Fruit fly (Drosophila melanogaster): Measurements from ENCODE around the gene CG8630.

The CG8630 gene

dm6 chr3R:13305318-13305899, 25.9 kb downstream of the CG8630 start:
- no peak for TF ChIP-seq pan (optimal IDR thresholded peaks at IDR 0.05)
- TF ChIP-seq EcR (GFP tag; optimal IDR thresholded peaks at IDR 0.05), result no peak
- no peak for TF ChIP-seq usp (GFP tag; optimal IDR thresholded peaks at IDR 0.05)
- TF ChIP-seq Dll (optimal IDR thresholded peaks at IDR 0.05), result no peak
- no peak for TF ChIP-seq psq (optimal IDR thresholded peaks at IDR 0.05)
- TF ChIP-seq CG8478 (optimal IDR thresholded peaks at IDR 0.05), result no peak

DNA sequence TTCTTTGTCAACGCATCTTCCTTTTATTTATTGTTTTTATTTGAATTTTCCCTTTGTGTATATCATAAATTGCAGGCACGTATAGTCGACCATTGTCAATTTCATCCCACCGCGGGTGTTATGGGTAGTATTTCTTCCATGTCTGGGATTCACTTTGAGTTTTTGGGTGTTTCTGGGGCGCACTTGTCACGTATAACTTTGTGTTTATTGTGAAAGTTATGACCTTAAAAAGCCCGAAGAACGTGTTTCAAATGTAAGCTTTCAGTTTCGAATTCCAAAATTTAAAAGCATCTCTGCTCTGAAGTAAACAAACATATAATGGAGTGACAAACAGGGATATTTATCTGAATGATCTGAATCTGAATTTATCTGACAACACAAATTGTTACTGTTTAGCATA, 27.1 kb downstream of the CG8630 start:
- TF ChIP-seq Dll (optimal IDR thresholded peaks at IDR 0.05) (no peak), usp (GFP tag; optimal IDR thresholded peaks at IDR 0.05) (no peak), CG8478 (optimal IDR thresholded peaks at IDR 0.05) (no peak), psq (optimal IDR thresholded peaks at IDR 0.05) (no peak), EcR (GFP tag; optimal IDR thresholded peaks at IDR 0.05) (no peak), pan (optimal IDR thresholded peaks at IDR 0.05) (no peak)

dm6 chr3R:13309133-13309711, 29.7 kb downstream of the CG8630 start:
- TF ChIP-seq Dll (optimal IDR thresholded peaks at IDR 0.05) (no peak), EcR (GFP tag; optimal IDR thresholded peaks at IDR 0.05) (no peak)

dm6 chr3R:13313088-13313487, 33.6 kb downstream of the CG8630 start, which contains the start of gene CG44142:
CG44142 (minus strand) TSS chr3R:13313188.
- TF ChIP-seq usp (GFP tag; optimal IDR thresholded peaks at IDR 0.05), result no peak
- TF ChIP-seq pan (optimal IDR thresholded peaks at IDR 0.05), result no peak
- no peak for TF ChIP-seq Dll (optimal IDR thresholded peaks at IDR 0.05)
- TF ChIP-seq CG8478 (optimal IDR thresholded peaks at IDR 0.05), result no peak
- TF ChIP-seq psq (optimal IDR thresholded peaks at IDR 0.05), result no peak
- TF ChIP-seq EcR (GFP tag; optimal IDR thresholded peaks at IDR 0.05), result no peak

DNA sequence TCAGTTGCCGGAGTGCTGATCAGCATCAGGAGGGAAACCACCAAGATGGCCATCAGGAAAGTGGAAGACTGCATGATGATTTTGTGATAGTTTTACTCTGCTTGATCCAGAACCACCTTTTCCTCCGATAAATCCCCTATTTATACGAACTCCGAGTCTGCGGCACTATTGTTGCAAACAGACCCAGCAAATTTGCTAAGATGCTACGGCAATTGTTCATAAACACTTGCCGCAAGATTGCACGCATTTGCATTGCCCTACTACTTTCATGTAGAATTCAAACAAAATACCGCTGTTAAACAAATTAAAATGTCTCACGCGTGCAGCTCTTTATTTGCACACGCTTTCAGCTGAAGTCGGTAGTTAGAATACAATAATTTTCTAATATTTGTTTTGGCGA, 39.6 kb downstream of the CG8630 start, which contains the start of gene CG45080:
Gene CG45080, minus strand, starts transcription at position 101 of the 400 bp plus-strand sequence.
- TF ChIP-seq pan (optimal IDR thresholded peaks at IDR 0.05), result no peak
- no peak for TF ChIP-seq usp (GFP tag; optimal IDR thresholded peaks at IDR 0.05)

- TF ChIP-seq pan (optimal IDR thresholded peaks at IDR 0.05) (no peak), usp (GFP tag; optimal IDR thresholded peaks at IDR 0.05) (no peak), Dll (optimal IDR thresholded peaks at IDR 0.05) (no peak), EcR (GFP tag; optimal IDR thresholded peaks at IDR 0.05) (no peak), psq (optimal IDR thresholded peaks at IDR 0.05) (no peak), CG8478 (optimal IDR thresholded peaks at IDR 0.05) (no peak)
Measured at dm6 chr3R:13319873-13320272, 40.4 kb downstream of the CG8630 start.

DNA sequence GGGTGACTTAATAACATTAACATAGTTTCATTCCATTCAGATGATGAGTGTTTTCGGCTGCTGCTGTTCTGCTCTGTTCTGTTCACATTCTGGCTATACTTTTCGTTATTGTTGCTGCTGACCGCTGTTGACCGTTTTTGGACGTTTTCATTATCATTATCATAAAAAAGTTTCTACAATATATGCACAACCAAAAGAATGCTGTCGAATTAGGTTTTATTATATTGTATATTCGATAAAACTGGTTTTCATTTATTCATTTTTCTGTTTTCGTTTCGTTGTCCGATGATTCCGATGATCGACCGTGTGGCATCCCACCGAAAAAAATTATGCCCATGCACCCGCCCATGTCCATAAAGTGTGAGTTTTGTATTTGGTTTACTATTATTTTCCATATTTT, 53.5 kb downstream of the CG8630 start:
- no peak for TF ChIP-seq usp (GFP tag; optimal IDR thresholded peaks at IDR 0.05)
- no peak for TF ChIP-seq pan (optimal IDR thresholded peaks at IDR 0.05)
- TF ChIP-seq Dll (optimal IDR thresholded peaks at IDR 0.05), result no peak
- no peak for TF ChIP-seq CG8478 (optimal IDR thresholded peaks at IDR 0.05)
- no peak for TF ChIP-seq EcR (GFP tag; optimal IDR thresholded peaks at IDR 0.05)
- no peak for TF ChIP-seq psq (optimal IDR thresholded peaks at IDR 0.05)

DNA sequence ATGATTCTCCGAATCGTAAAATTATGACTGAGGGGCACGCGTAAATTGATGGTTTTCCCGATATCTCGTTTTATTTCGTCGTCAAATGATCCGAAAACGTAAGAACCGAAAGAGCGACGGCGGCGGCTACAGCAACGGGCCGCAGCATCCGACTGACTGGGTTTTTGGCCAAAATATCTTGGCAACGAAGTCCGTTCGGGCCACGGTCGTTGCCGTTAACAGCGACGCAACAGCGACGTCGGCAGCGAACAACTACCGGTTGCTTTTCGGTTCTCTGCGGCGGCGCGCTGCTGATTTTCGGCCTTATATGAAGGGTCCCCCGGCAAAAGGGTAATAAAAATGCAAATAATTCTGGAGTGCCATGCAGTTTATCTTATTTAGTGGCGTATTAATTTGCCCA, 54.5 kb downstream of the CG8630 start, which contains the start of gene PK2-R2:
Gene PK2-R2, minus strand, starts transcription at position 160 of the 400 bp plus-strand sequence.
- no peak for TF ChIP-seq Dll (optimal IDR thresholded peaks at IDR 0.05)
- TF ChIP-seq usp (GFP tag; optimal IDR thresholded peaks at IDR 0.05), result no peak
- no peak for TF ChIP-seq psq (optimal IDR thresholded peaks at IDR 0.05)
- no peak for TF ChIP-seq CG8478 (optimal IDR thresholded peaks at IDR 0.05)
- TF ChIP-seq EcR (GFP tag; optimal IDR thresholded peaks at IDR 0.05), result no peak
- TF ChIP-seq pan (optimal IDR thresholded peaks at IDR 0.05), result no peak

Measured in whole organism.